Worm (Caenorhabditis elegans) whole organism, L4 larva: ENCODE results near the gene Y41D4B.17.
"Not testable (repeated sequence)": the region's sequence is repeated elsewhere in the genome, so short reads cannot be mapped to it uniquely, and the experiment has no call there.

Experiments used
- F37D6.2 ChIP-seq: sonication (generic microtip); optimal IDR thresholded peaks from 2 replicates; lab custom pipeline; 2016; ENCODE audit warnings: mild to moderate bottlenecking, missing genetic modification characterization, missing compliant biosample characterization
- T20F7.1 ChIP-seq: fragments of 200-800 bp; sonication (Bioruptor generic); optimal IDR thresholded peaks from 2 replicates; lab custom pipeline; 2018; ENCODE audit warnings: mild to moderate bottlenecking, missing genetic modification characterization, missing compliant biosample characterization
- Y5F2A.4 ChIP-seq: fragments of 200-800 bp; sonication (Bioruptor generic); optimal IDR thresholded peaks from 2 replicates; lab custom pipeline; 2018; ENCODE audit warnings: mild to moderate bottlenecking, missing genetic modification characterization, missing compliant biosample characterization
- aha-1 ChIP-seq: fragments of 150-350 bp; peaks from one replicate; lab custom pipeline; 2014; ENCODE audit warnings: missing biosample characterization, missing genetic modification characterization
- aly-2 ChIP-seq: sonication (generic microtip); optimal IDR thresholded peaks from 2 replicates; lab custom pipeline; 2018; ENCODE audit warnings: missing biosample characterization, missing genetic modification characterization
- ceh-28 ChIP-seq: fragments of 150-350 bp; optimal IDR thresholded peaks from 2 replicates; lab custom pipeline; 2014; ENCODE audit warnings: missing biosample characterization, missing genetic modification reagents, missing genetic modification characterization
- ceh-32 ChIP-seq: sonication (generic microtip); optimal IDR thresholded peaks from 2 replicates; lab custom pipeline; 2016; ENCODE audit warnings: mild to moderate bottlenecking, missing genetic modification characterization, missing compliant biosample characterization; ENCODE audit not compliant: poor library complexity
- hlh-30 ChIP-seq: sonication (generic microtip); optimal IDR thresholded peaks from 2 replicates; lab custom pipeline; 2017; ENCODE audit warnings: antibody characterized with exemption, mild to moderate bottlenecking, missing genetic modification characterization, missing compliant biosample characterization; ENCODE audit not compliant: insufficient read depth
- lin-1 ChIP-seq: fragments of 200-800 bp; sonication (Bioruptor generic); IDR thresholded peaks from 2 replicates; pipeline ENCODE4 v1.3.6; 2022; ENCODE audit warnings: missing genetic modification reagents, missing genetic modification characterization, missing compliant biosample characterization
- lin-39 ChIP-seq: fragments of 150-350 bp; optimal IDR thresholded peaks from 2 replicates; lab custom pipeline; 2014; ENCODE audit warnings: missing biosample characterization, missing genetic modification reagents, missing genetic modification characterization
- nhr-11 ChIP-seq: fragments of 150-350 bp; optimal IDR thresholded peaks from 2 replicates; lab custom pipeline; 2014; ENCODE audit warnings: missing biosample characterization, missing genetic modification characterization
- nhr-41 ChIP-seq: fragments of 200-800 bp; sonication (Bioruptor generic); IDR thresholded peaks from 2 replicates; pipeline ENCODE4 v1.3.6; 2022; ENCODE audit warnings: missing genetic modification reagents, missing genetic modification characterization, missing compliant biosample characterization
- sdz-12 ChIP-seq: fragments of 200-800 bp; sonication (Bioruptor generic); optimal IDR thresholded peaks from 2 replicates; lab custom pipeline; 2018; ENCODE audit warnings: mild to moderate bottlenecking, missing genetic modification characterization, missing compliant biosample characterization
- snpc-4 ChIP-seq: fragments of 150-350 bp; optimal IDR thresholded peaks from 2 replicates; lab custom pipeline; 2014; ENCODE audit warnings: missing biosample characterization, missing genetic modification characterization
- unc-62 ChIP-seq, 3 experiments: fragments of 150-350 bp in 1 of 3; sonication (generic microtip); optimal IDR thresholded peaks in 2 of 3; peaks in 1 of 3; 1 replicate in 1 of 3; 2 replicates in 2 of 3; lab custom pipeline; 2014 to 2017; ENCODE audit warnings: missing biosample characterization in 3 of 3, missing genetic modification characterization in 3 of 3, missing genetic modification reagents in 3 of 3, missing genotype in 1 of 3

Gene Y41D4B.17

DNA sequence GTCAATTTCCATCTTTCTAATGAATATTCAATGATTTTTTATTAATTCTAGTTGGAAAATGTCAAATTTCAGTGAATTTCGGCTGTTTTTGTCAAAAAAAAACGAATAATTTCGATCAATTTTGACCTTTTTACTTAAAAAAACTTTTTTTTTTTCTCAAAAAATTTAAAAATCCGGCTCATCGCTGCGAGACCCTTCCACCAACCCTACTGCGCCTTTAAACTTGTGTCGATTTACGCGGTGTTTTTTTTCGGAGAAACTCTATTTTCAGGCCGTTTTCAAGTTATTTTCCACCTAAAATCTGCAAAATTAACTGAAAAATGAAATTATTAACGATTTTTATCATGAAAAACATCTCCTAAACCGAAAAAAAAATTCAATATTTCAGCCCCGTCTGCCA is 40.9 kb downstream of the Y41D4B.17 start:
- TF ChIP-seq aha-1 (tag; lab: Kevin White, UChicago), result peak; percentile 59
- no peak for TF ChIP-seq hlh-30 (tag; lab: Kevin White, UChicago)

DNA sequence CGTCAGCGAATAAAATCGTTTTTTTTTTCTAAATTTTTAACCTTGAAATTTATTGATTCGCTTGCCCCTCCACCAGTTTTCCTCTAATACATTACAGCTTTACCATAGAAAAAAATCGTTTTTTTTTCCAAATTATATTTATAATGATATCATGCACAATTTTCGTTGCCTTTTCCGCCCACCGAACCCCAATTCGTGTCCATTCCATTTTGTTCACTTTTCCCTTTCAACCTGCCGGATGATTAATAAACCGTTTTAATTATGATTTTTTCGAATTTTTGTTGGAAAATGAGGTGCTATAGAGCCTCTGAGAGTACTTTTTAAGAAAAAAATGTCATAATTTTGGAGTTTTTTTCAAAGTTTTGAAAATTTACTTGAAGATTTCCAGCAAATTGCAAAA is 41.5 kb downstream of the Y41D4B.17 start, which contains the start of gene set-23:
Gene set-23, plus strand, starts transcription at position 301 of the 400 bp plus-strand sequence.
- TF ChIP-seq nhr-41 (GFP tag; lab: Robert Waterston, UW) (no peak), aly-2 (tag; lab: Kevin White, UChicago) (no peak)

DNA sequence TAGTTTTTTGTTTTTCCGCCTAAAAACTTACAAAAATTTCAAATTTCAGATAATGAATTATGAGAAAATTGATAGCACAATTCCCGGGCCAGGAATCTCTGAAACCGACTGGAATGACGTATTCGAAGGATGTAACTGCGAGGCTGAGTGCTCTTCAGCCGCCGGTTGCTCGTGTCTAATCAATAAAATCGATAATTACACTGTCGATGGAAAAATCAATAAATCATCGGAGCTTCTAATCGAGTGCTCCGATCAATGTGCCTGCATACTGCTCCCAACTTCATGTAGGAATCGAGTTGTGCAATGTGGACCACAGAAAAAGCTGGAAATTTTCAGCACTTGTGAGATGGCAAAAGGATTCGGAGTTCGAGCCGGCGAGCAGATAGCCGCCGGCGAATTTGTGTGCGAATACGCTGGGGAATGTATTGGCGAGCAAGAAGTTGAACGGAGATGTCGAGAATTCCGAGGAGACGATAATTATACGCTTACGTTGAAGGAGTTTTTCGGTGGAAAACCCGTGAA is 43.1 kb downstream of the Y41D4B.17 start:
- TF ChIP-seq ceh-28, result peak; percentile 87
- TF ChIP-seq aha-1 (tag; lab: Kevin White, UChicago), result peak; percentile 95
- no peak for TF ChIP-seq lin-39 (tag; lab: Kevin White, UChicago)
- TF ChIP-seq, all 104 proteins: peak for 2

DNA sequence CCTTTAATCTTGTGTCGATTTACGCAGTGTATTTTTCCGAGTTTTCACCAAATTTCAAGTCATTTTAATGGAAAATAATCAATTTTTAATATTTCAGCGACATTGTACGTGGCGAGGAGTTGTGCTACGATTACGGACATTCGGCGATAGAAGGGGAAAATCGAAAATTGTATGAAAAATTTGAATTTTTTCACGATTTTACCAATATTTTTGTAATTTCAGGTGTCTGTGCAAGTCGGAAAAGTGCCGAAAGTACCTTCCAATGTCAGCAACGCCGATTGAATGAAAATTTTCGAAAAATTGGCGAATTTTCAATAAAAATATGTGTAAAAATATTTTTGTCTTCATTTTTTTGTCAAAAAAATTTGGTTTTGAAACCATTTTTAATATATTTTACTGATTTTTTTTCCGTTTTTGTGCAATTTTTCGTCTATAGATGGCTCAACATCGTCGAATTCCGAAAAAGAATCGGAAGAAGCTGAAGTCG is 45.4 kb downstream of the Y41D4B.17 start, which contains the start of gene Y41D4B.11:
Gene Y41D4B.11, plus strand, starts transcription at position 437 of the 487 bp plus-strand sequence.
- TF ChIP-seq sdz-12 (no peak), snpc-4 (tag; lab: Kevin White, UChicago) (no peak), F37D6.2 (tag; lab: Kevin White, UChicago) (no peak), unc-62 (GFP tag; optimal IDR thresholded peaks at IDR 0.05 in 1 of 2; lab: Kevin White, UChicago) (peak in 1 of 2 experiments; percentile 91), unc-62 (tag; optimal IDR thresholded peaks at IDR 0.05; lab: Kevin White, UChicago) (no peak), nhr-11 (no peak), T20F7.1 (no peak)

DNA sequence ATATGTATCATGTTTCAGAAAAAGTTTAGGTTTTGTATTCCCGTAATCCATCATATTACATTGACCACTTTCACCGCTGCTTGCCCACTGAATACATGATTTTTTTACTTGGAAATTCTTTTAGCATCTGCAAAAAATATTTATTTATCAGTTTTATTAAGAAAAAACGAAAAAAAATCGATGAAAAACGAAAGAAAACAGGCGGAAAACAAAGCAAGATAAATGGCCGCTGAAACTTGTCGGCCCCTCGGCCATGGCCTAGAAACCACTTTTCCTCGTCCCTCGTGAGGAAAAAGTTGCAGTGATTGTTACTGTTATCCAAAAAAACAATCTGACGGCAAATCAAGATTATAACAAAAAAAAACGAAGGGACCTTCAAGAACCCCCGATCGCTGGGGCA is 50.1 kb downstream of the Y41D4B.17 start, which contains the start of gene dsl-3:
Gene dsl-3, plus strand, starts transcription at position 301 of the 400 bp plus-strand sequence.
- TF ChIP-seq ceh-32 (tag; lab: Kevin White, UChicago); Y5F2A.4 (GFP tag; lab: Kevin White, UChicago); lin-1: not testable (repeated sequence)
